Fruit fly (Drosophila melanogaster): Measurements from ENCODE around the gene kek5.

kek5 gene

dm6 chrX:19317058-19317767 is 35.8 kb upstream of the kek5 start (continued):
- TF ChIP-seq CG13296 (GFP tag; optimal IDR thresholded peaks at IDR 0.05) (peak; percentile 61), otp (GFP tag; IDR thresholded peaks at IDR 0.05) (no peak), hb (GFP tag; IDR thresholded peaks at IDR 0.05; ENCODE audit: partially characterized antibody) (no peak), h (optimal IDR thresholded peaks at IDR 0.05) (no peak), CG7839 (tag; optimal IDR thresholded peaks at IDR 0.05) (peak; percentile 77), CG10654 (GFP tag; optimal IDR thresholded peaks at IDR 0.05) (peak; percentile 5), HLHmδ (GFP tag; optimal IDR thresholded peaks at IDR 0.05) (no peak), Aef1 (GFP tag; IDR thresholded peaks at IDR 0.05) (peak; percentile 17; the same call in 1 of the 3 replicates), CG6654 (GFP tag; optimal IDR thresholded peaks at IDR 0.05) (peak; percentile 22), exex (tag; optimal IDR thresholded peaks at IDR 0.05) (peak; percentile 74), Fer2 (tag; optimal IDR thresholded peaks at IDR 0.05) (no peak), Hr3 (GFP tag; optimal IDR thresholded peaks at IDR 0.05) (peak; percentile 47), CG11085 (GFP tag; IDR thresholded peaks at IDR 0.05) (no peak), CG12219 (GFP tag; optimal IDR thresholded peaks at IDR 0.05) (peak; percentile 17), CG9609 (GFP tag; optimal IDR thresholded peaks at IDR 0.05) (no peak), B-H2 (GFP tag; optimal IDR thresholded peaks at IDR 0.05) (peak; percentile 22), CG17328 (GFP tag; IDR thresholded peaks at IDR 0.05) (peak; percentile 35), tgo (GFP tag; IDR thresholded peaks at IDR 0.05) (peak; percentile 69), Hr51 (GFP tag; optimal IDR thresholded peaks at IDR 0.05) (peak in 1 of 2 experiments; percentile 80), Oaz (GFP tag; IDR thresholded peaks at IDR 0.05) (no peak), Ada2b (GFP tag; IDR thresholded peaks at IDR 0.05) (peak; percentile 59), Nf-YC (tag; optimal IDR thresholded peaks at IDR 0.05) (peak; percentile 41), nerfin-1 (tag; optimal IDR thresholded peaks at IDR 0.05) (peak; percentile 17), CG9727 (GFP tag; optimal IDR thresholded peaks at IDR 0.05) (peak; percentile 70), kni (GFP tag; optimal IDR thresholded peaks at IDR 0.05) (no peak), Sin3A (optimal IDR thresholded peaks at IDR 0.05) (no peak), CG34376 (GFP tag; optimal IDR thresholded peaks at IDR 0.05) (peak; percentile 57), Lim3 (GFP tag; IDR thresholded peaks at IDR 0.05) (no peak), sqz (GFP tag; optimal IDR thresholded peaks at IDR 0.05) (no peak), Xbp1 (GFP tag; optimal IDR thresholded peaks at IDR 0.05) (peak; percentile 23), CG11456 (GFP tag; IDR thresholded peaks at IDR 0.05) (no peak), mld (GFP tag; IDR thresholded peaks at IDR 0.05; ENCODE audit: partially characterized antibody) (no peak), fu2 (GFP tag; optimal IDR thresholded peaks at IDR 0.05) (no peak), CG2199 (GFP tag; IDR thresholded peaks at IDR 0.05) (0 out of 3 replicates have a peak, but pooled peaks have one; percentile 26), CG10321 (GFP tag; IDR thresholded peaks at IDR 0.05) (no peak), ttk (GFP tag; IDR thresholded peaks at IDR 0.05) (peak; percentile 45; the same call in 1 of the 2 replicates), zfh1 (GFP tag; IDR thresholded peaks at IDR 0.05) (0 out of 3 replicates have a peak, but pooled peaks have one; percentile 47), ara (GFP tag; IDR thresholded peaks at IDR 0.05) (peak; percentile 32; the same call in 1 of the 2 replicates), NfI (GFP tag; optimal IDR thresholded peaks at IDR 0.05) (peak; percentile 50), CG6689 (GFP tag; IDR thresholded peaks at IDR 0.05) (peak; percentile 74), CG12942 (GFP tag; optimal IDR thresholded peaks at IDR 0.05) (peak; percentile 4), CG3847 (GFP tag; IDR thresholded peaks at IDR 0.05) (peak; percentile 41), Optix (GFP tag; IDR thresholded peaks at IDR 0.05) (no peak), CG11504 (tag; optimal IDR thresholded peaks at IDR 0.05) (peak; percentile 74), twi (tag; optimal IDR thresholded peaks at IDR 0.05) (peak; percentile 25), caup (GFP tag; optimal IDR thresholded peaks at IDR 0.05; ENCODE audit: severe bottlenecking) (peak; percentile 61), Atf-2 (GFP tag; optimal IDR thresholded peaks at IDR 0.05) (no peak), psq (GFP tag; optimal IDR thresholded peaks at IDR 0.05) (no peak), CG30020 (tag; optimal IDR thresholded peaks at IDR 0.05) (peak; percentile 13), sug (tag; optimal IDR thresholded peaks at IDR 0.05) (peak; percentile 38)

All from whole organism, embryonic.